Fruit fly (Drosophila melanogaster) whole organism, embryonic: Measurements from ENCODE around the gene CG2794.

Experiments
- Bgb ChIP-seq: fragments of 200-800 bp; sonication (Bioruptor generic); IDR thresholded peaks from 2 replicates; pipeline ENCODE4 v1.3.6; 2022; ENCODE audit warnings: missing biosample characterization, missing genetic modification characterization; ENCODE audit not compliant: partially characterized antibody
- CG11695 ChIP-seq: fragments of 200-800 bp; sonication (Bioruptor generic); IDR thresholded peaks from 3 replicates; pipeline ENCODE4 v1.3.6; 2022; ENCODE audit warnings: missing biosample characterization, missing genetic modification characterization
- CG14965 ChIP-seq: fragments of 200-800 bp; sonication (Bioruptor generic); optimal IDR thresholded peaks from 2 replicates; lab custom pipeline; 2016; ENCODE audit warnings: missing biosample characterization, missing genetic modification characterization, borderline replicate concordance
- CG16863 ChIP-seq: fragments of 200-800 bp; sonication (Bioruptor generic); optimal IDR thresholded peaks from 3 replicates; lab custom pipeline; 2016; ENCODE audit warnings: missing biosample characterization, missing genetic modification characterization
- CG17802 ChIP-seq: fragments of 200-800 bp; sonication (Bioruptor generic); optimal IDR thresholded peaks from 2 replicates; lab custom pipeline; 2018; ENCODE audit warnings: missing biosample characterization, mild to moderate bottlenecking, missing genetic modification characterization, moderate library complexity
- CG2129 ChIP-seq: fragments of 200-800 bp; sonication (Bioruptor generic); IDR thresholded peaks from 2 replicates; pipeline ENCODE4 v1.3.6; 2022; ENCODE audit warnings: missing biosample characterization, missing genetic modification characterization; ENCODE audit not compliant: partially characterized antibody
- CG2712 ChIP-seq: fragments of 200-800 bp; optimal IDR thresholded peaks from 3 replicates; lab custom pipeline; 2019; ENCODE audit warnings: missing biosample characterization, mild to moderate bottlenecking, missing genetic modification characterization, moderate library complexity
- CG2889 ChIP-seq: fragments of 200-800 bp; sonication (Bioruptor generic); IDR thresholded peaks from 3 replicates; pipeline ENCODE4 v1.3.6; 2022; ENCODE audit warnings: missing biosample characterization, missing genetic modification characterization
- CG34376 ChIP-seq: fragments of 200-800 bp; sonication (Bioruptor generic); optimal IDR thresholded peaks from 2 replicates; lab custom pipeline; 2018; ENCODE audit warnings: missing biosample characterization, mild to moderate bottlenecking, missing genetic modification characterization
- CG5953 ChIP-seq: fragments of 200-800 bp; sonication (Bioruptor generic); IDR thresholded peaks from 2 replicates; pipeline ENCODE4 v1.3.6; 2022; ENCODE audit warnings: missing biosample characterization, missing genetic modification characterization
- CG6689 ChIP-seq: fragments of 200-800 bp; sonication (Bioruptor generic); IDR thresholded peaks from 2 replicates; pipeline ENCODE4 v1.3.6; 2022; ENCODE audit warnings: missing biosample characterization, missing genetic modification characterization
- CG8089 ChIP-seq: fragments of 200-800 bp; sonication (Bioruptor generic); optimal IDR thresholded peaks from 3 replicates; lab custom pipeline; 2016; ENCODE audit warnings: missing biosample characterization, missing genetic modification characterization
- CG8359 ChIP-seq: fragments of 200-800 bp; sonication (Bioruptor generic); optimal IDR thresholded peaks from 2 replicates; lab custom pipeline; 2017; ENCODE audit warnings: missing biosample characterization, mild to moderate bottlenecking, missing genetic modification characterization, borderline replicate concordance
- CG8478 ChIP-seq: fragments of >200 bp; optimal IDR thresholded peaks from 2 replicates; lab custom pipeline; 2018
- CHES-1-like ChIP-seq: fragments of 200-800 bp; sonication (Bioruptor generic); optimal IDR thresholded peaks from 2 replicates; lab custom pipeline; 2016; ENCODE audit warnings: missing biosample characterization, missing genetic modification characterization
- Camta ChIP-seq: fragments of 200-800 bp; sonication (Bioruptor generic); optimal IDR thresholded peaks from 2 replicates; lab custom pipeline; 2016; ENCODE audit warnings: missing biosample characterization, missing genetic modification characterization
- Dad ChIP-seq: fragments of 200-800 bp; sonication (Bioruptor generic); optimal IDR thresholded peaks from 3 replicates; lab custom pipeline; 2016; ENCODE audit warnings: missing biosample characterization, missing genetic modification characterization
- Doc2 ChIP-seq: fragments of 200-800 bp; sonication (Bioruptor generic); IDR thresholded peaks from 2 replicates; pipeline ENCODE4 v1.3.6; 2022; ENCODE audit warnings: missing biosample characterization, missing genetic modification characterization
- Dp ChIP-seq: fragments of 200-800 bp; sonication (Bioruptor generic); optimal IDR thresholded peaks from 2 replicates; lab custom pipeline; 2018; ENCODE audit warnings: missing biosample characterization, mild to moderate bottlenecking, missing genetic modification characterization, moderate library complexity
- H15 ChIP-seq: fragments of 200-800 bp; sonication (Bioruptor generic); IDR thresholded peaks from 3 replicates; pipeline ENCODE4 v1.3.6; 2022; ENCODE audit warnings: missing biosample characterization, missing genetic modification characterization
- HLH4C ChIP-seq: fragments of 200-800 bp; sonication (Bioruptor generic); IDR thresholded peaks from 3 replicates; pipeline ENCODE4 v1.3.6; 2022; ENCODE audit warnings: missing biosample characterization, missing genetic modification characterization; ENCODE audit not compliant: partially characterized antibody
- HmgZ ChIP-seq: fragments of 200-800 bp; sonication (Bioruptor generic); optimal IDR thresholded peaks from 2 replicates; lab custom pipeline; 2018; ENCODE audit warnings: missing biosample characterization, mild to moderate bottlenecking, missing genetic modification characterization
- MBD-R2 ChIP-seq: fragments of 200-800 bp; sonication (Bioruptor generic); IDR thresholded peaks from 2 replicates; pipeline ENCODE4 v1.3.6; 2022; ENCODE audit warnings: missing biosample characterization, missing genetic modification characterization
- PHDP ChIP-seq: fragments of 200-800 bp; sonication (Bioruptor generic); optimal IDR thresholded peaks from 3 replicates; lab custom pipeline; 2018; ENCODE audit warnings: missing biosample characterization, mild to moderate bottlenecking, missing genetic modification characterization, moderate library complexity
- Ravus ChIP-seq: fragments of 200-800 bp; sonication (Bioruptor generic); IDR thresholded peaks from 2 replicates; pipeline ENCODE4 v1.3.6; 2022; ENCODE audit warnings: missing biosample characterization, missing genetic modification characterization
- Rfx ChIP-seq: fragments of 200-800 bp; sonication (Bioruptor generic); IDR thresholded peaks from 2 replicates; pipeline ENCODE4 v1.3.6; 2022; ENCODE audit warnings: missing biosample characterization, missing genetic modification characterization
- caup ChIP-seq: fragments of 200-800 bp; sonication (Bioruptor generic); optimal IDR thresholded peaks from 3 replicates; lab custom pipeline; 2017; ENCODE audit warnings: missing biosample characterization, mild to moderate bottlenecking, missing genetic modification characterization, moderate library complexity; ENCODE audit not compliant: severe bottlenecking
- danr ChIP-seq: fragments of 200-800 bp; sonication (Bioruptor generic); IDR thresholded peaks from 2 replicates; pipeline ENCODE4 v1.3.6; 2022; ENCODE audit warnings: missing biosample characterization, missing genetic modification characterization
- dmrt11E ChIP-seq: fragments of 200-800 bp; sonication (Bioruptor generic); optimal IDR thresholded peaks from 3 replicates; lab custom pipeline; 2018; ENCODE audit warnings: missing biosample characterization, mild to moderate bottlenecking, missing genetic modification characterization, moderate library complexity
- dmrt99B ChIP-seq: fragments of 200-800 bp; sonication (Bioruptor generic); optimal IDR thresholded peaks from 2 replicates; lab custom pipeline; 2018; ENCODE audit warnings: missing biosample characterization, mild to moderate bottlenecking, missing genetic modification characterization, moderate library complexity
- emc ChIP-seq: fragments of 200-800 bp; sonication (Bioruptor generic); optimal IDR thresholded peaks from 2 replicates; lab custom pipeline; 2016; ENCODE audit warnings: missing biosample characterization, missing genetic modification characterization
- gsb ChIP-seq: fragments of 200-800 bp; sonication (Bioruptor generic); IDR thresholded peaks from 2 replicates; pipeline ENCODE4 v1.3.6; 2022; ENCODE audit warnings: missing biosample characterization, missing genetic modification characterization
- gsb-n ChIP-seq: fragments of 200-800 bp; sonication (Bioruptor generic); optimal IDR thresholded peaks from 3 replicates; lab custom pipeline; 2018; ENCODE audit warnings: missing biosample characterization, mild to moderate bottlenecking, missing genetic modification characterization
- hb ChIP-seq: fragments of 200-800 bp; sonication (Bioruptor generic); IDR thresholded peaks from 3 replicates; pipeline ENCODE4 v1.3.6; 2022; ENCODE audit warnings: missing biosample characterization, missing genetic modification characterization; ENCODE audit not compliant: partially characterized antibody
- kah ChIP-seq: fragments of 200-800 bp; sonication (Bioruptor generic); optimal IDR thresholded peaks from 2 replicates; lab custom pipeline; 2018; ENCODE audit warnings: missing biosample characterization, mild to moderate bottlenecking, missing genetic modification characterization
- lov ChIP-seq, 2 experiments: fragments of 200-800 bp in 1 of 2; fragments of >200 bp in 1 of 2; sonication (Bioruptor generic) in 1 of 2; IDR thresholded peaks in 1 of 2; optimal IDR thresholded peaks in 1 of 2; 2 replicates in 1 of 2; 3 replicates in 1 of 2; pipeline versions ENCODE4 v1.3.6 to Lab custom; 2017 to 2022; ENCODE audit warnings: missing biosample characterization in 1 of 2, missing genetic modification characterization in 1 of 2
- luna ChIP-seq: fragments of 200-800 bp; sonication (Bioruptor generic); optimal IDR thresholded peaks from 2 replicates; lab custom pipeline; 2016; ENCODE audit warnings: missing biosample characterization, missing genetic modification characterization
- mld ChIP-seq: fragments of 200-800 bp; sonication (Bioruptor generic); IDR thresholded peaks from 3 replicates; pipeline ENCODE4 v1.3.6; 2022; ENCODE audit warnings: missing biosample characterization, missing genetic modification characterization; ENCODE audit not compliant: partially characterized antibody
- nmo ChIP-seq: fragments of 200-800 bp; sonication (Bioruptor generic); optimal IDR thresholded peaks from 2 replicates; lab custom pipeline; 2018; ENCODE audit warnings: missing biosample characterization, mild to moderate bottlenecking, missing genetic modification characterization, moderate library complexity
- pfk ChIP-seq: fragments of 200-800 bp; sonication (Bioruptor generic); optimal IDR thresholded peaks from 2 replicates; lab custom pipeline; 2018; ENCODE audit warnings: missing biosample characterization, mild to moderate bottlenecking, missing genetic modification characterization, moderate library complexity
- phol ChIP-seq: fragments of 200-800 bp; sonication (Bioruptor generic); optimal IDR thresholded peaks from 3 replicates; lab custom pipeline; 2018; ENCODE audit warnings: missing biosample characterization, mild to moderate bottlenecking, missing genetic modification characterization, moderate library complexity
- seq ChIP-seq: fragments of 200-800 bp; sonication (Bioruptor generic); IDR thresholded peaks from 2 replicates; pipeline ENCODE4 v1.3.6; 2022; ENCODE audit warnings: missing biosample characterization, missing genetic modification characterization
- sim ChIP-seq: fragments of 200-800 bp; sonication (Bioruptor generic); IDR thresholded peaks from 2 replicates; pipeline ENCODE4 v1.3.6; 2022; ENCODE audit warnings: missing biosample characterization, missing genetic modification characterization
- sqz ChIP-seq: fragments of 200-800 bp; sonication (Bioruptor generic); optimal IDR thresholded peaks from 3 replicates; lab custom pipeline; 2018; ENCODE audit warnings: missing biosample characterization, mild to moderate bottlenecking, missing genetic modification characterization
- sr ChIP-seq: fragments of 200-800 bp; sonication (Bioruptor generic); IDR thresholded peaks from 3 replicates; pipeline ENCODE4 v1.3.6; 2022; ENCODE audit warnings: missing biosample characterization, missing genetic modification characterization
- stc ChIP-seq: fragments of 200-800 bp; sonication (Bioruptor generic); IDR thresholded peaks from 2 replicates; pipeline ENCODE4 v1.3.6; 2022; ENCODE audit warnings: missing biosample characterization, missing genetic modification characterization
- tio ChIP-seq: fragments of 200-800 bp; sonication (Bioruptor generic); optimal IDR thresholded peaks from 2 replicates; lab custom pipeline; 2017; ENCODE audit warnings: missing biosample characterization, missing genetic modification characterization, inconsistent platforms
- wdn ChIP-seq: fragments of 200-800 bp; sonication (Bioruptor generic); IDR thresholded peaks from 2 replicates; pipeline ENCODE4 v1.3.6; 2022; ENCODE audit warnings: missing biosample characterization, missing genetic modification characterization
- zen2 ChIP-seq: fragments of 200-800 bp; sonication (Bioruptor generic); IDR thresholded peaks from 3 replicates; pipeline ENCODE4 v1.3.6; 2022; ENCODE audit warnings: missing biosample characterization, missing genetic modification characterization; ENCODE audit not compliant: partially characterized antibody

CG2794 gene

DNA sequence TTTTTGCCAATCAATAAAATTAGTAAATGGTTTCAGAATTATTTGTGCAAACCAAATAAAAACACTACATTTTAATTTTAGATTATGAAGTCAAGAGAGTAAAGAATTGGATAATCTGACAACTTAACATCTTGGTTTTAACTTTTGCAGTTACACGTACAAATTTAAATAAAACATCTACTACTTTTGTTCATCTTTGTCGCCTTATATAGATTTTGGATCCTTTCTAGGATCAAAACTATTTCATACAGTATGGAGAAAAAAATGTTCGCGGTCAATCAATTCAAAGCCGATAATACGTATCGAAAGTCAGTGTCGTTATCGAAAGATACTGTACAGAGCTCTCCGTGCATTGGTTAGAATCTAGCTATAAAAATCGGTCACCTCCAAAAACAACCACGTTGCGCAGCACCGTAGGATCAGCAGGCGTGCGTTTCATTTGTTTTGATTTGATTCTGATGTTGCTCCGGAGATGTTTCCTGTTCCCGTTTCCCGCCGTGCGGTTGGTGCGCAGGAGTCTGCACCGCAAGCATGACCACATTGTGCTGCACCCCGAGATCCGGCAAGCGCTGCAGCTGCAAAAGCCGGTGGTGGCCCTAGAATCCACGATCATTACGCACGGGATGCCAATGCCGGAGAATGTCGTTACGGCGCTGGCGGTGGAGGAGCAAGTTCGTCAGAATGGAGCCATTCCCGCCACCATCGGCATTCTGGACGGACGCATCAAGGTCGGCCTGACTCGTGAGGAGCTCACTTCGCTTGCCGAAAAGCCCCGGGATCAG is at the start of gene CG2794, which contains the start of gene uncNacbeta (continued):
- TF ChIP-seq wdn (GFP tag; lab: Robert Waterston, UW) (0 out of 2 replicates have a peak, but pooled peaks have one; percentile 18), zen2 (GFP tag; lab: Robert Waterston, UW) (peak; percentile 54; the same call in 2 of the 3 replicates), CG2129 (GFP tag; lab: Robert Waterston, UW) (peak; percentile 26; the same call in 1 of the 2 replicates), sim (GFP tag; lab: Robert Waterston, UW) (no peak), phol (tag; lab: Kevin White, UChicago) (peak; percentile 3), caup (no peak), Doc2 (GFP tag; lab: Robert Waterston, UW) (no peak), stc (no peak), mld (GFP tag; lab: Robert Waterston, UW) (0 out of 3 replicates have a peak, but pooled peaks have one; percentile 22), CG2889 (no peak), Dad (no peak), Rfx (GFP tag; lab: Robert Waterston, UW) (peak; percentile 55), Dp (GFP tag; lab: Kevin White, UChicago) (peak; percentile 94), CG34376 (GFP tag; lab: Kevin White, UChicago) (no peak), emc (GFP tag; lab: Kevin White, UChicago) (no peak), CG14965 (no peak), tio (GFP tag; lab: Kevin White, UChicago) (no peak), seq (GFP tag; lab: Robert Waterston, UW) (no peak), Camta (GFP tag; lab: Kevin White, UChicago) (no peak), CG5953 (GFP tag; lab: Robert Waterston, UW) (no peak), CG11695 (no peak), Ravus (GFP tag; lab: Robert Waterston, UW) (no peak), nmo (GFP tag; lab: Kevin White, UChicago) (peak; percentile 26), HmgZ (peak; percentile 54), HLH4C (GFP tag; lab: Robert Waterston, UW) (peak; percentile 83), CG8359 (GFP tag; lab: Kevin White, UChicago) (no peak), H15 (no peak), lov (optimal IDR thresholded peaks at IDR 0.05; lab: Kevin White, UChicago) (no peak), lov (GFP tag; IDR thresholded peaks at IDR 0.05; lab: Robert Waterston, UW) (0 out of 3 replicates have a peak, but pooled peaks have one; percentile 18), danr (GFP tag; lab: Robert Waterston, UW) (no peak), kah (GFP tag; lab: Kevin White, UChicago) (no peak), MBD-R2 (peak; percentile 86), PHDP (no peak), CHES-1-like (GFP tag; lab: Kevin White, UChicago) (peak; percentile 27), Bgb (GFP tag; lab: Robert Waterston, UW) (peak; percentile 87), CG17802 (no peak), hb (GFP tag; lab: Robert Waterston, UW) (peak; percentile 74; the same call in 2 of the 3 replicates), CG6689 (GFP tag; lab: Robert Waterston, UW) (no peak), CG8089 (no peak), gsb (GFP tag; lab: Robert Waterston, UW) (no peak), CG8478 (lab: Kevin White, UChicago) (no peak), pfk (GFP tag; lab: Kevin White, UChicago) (no peak), CG16863 (no peak), CG2712 (tag; lab: Kevin White, UChicago) (no peak), gsb-n (tag; lab: Kevin White, UChicago) (no peak), sqz (GFP tag; lab: Kevin White, UChicago) (no peak), sr (GFP tag; lab: Robert Waterston, UW) (no peak), luna (GFP tag; lab: Kevin White, UChicago) (no peak), dmrt11E (tag; lab: Kevin White, UChicago) (no peak), dmrt99B (no peak)
